Worm (Caenorhabditis elegans) whole organism, L1 larva: Measurements from ENCODE around the gene dph-1.

Experiments
- C34B4.2 ChIP-seq: sonication (generic microtip); optimal IDR thresholded peaks from 2 replicates; lab custom pipeline; 2017; ENCODE audit warnings: mild to moderate bottlenecking, missing genetic modification characterization, missing compliant biosample characterization
- egl-27 ChIP-seq, 2 experiments: fragments of 150-350 bp in 1 of 2; sonication (generic microtip); optimal IDR thresholded peaks; 3 replicates each; lab custom pipeline; 2017 to 2018; ENCODE audit warnings: missing biosample characterization in 2 of 2, missing genetic modification characterization in 2 of 2, missing genetic modification reagents in 2 of 2
- ets-5 ChIP-seq: fragments of 200-800 bp; sonication (Bioruptor generic); IDR thresholded peaks from 2 replicates; pipeline ENCODE4 v1.3.6; 2022; ENCODE audit warnings: missing genetic modification characterization, missing compliant biosample characterization
- lin-13 ChIP-seq: fragments of 150-350 bp; optimal IDR thresholded peaks from 2 replicates; lab custom pipeline; 2014; ENCODE audit warnings: missing biosample characterization, missing genetic modification reagents, missing genetic modification characterization
- mdl-1 ChIP-seq, 2 experiments: fragments of 150-350 bp; optimal IDR thresholded peaks; 2 replicates each; lab custom pipeline; 2014 to 2017; ENCODE audit warnings: missing biosample characterization in 2 of 2, missing genetic modification characterization in 2 of 2, inconsistent platforms in 1 of 2
- nhr-237 ChIP-seq: fragments of 150-350 bp; optimal IDR thresholded peaks from 2 replicates; lab custom pipeline; 2014; ENCODE audit warnings: missing biosample characterization, missing genetic modification characterization
- nhr-47 ChIP-seq: sonication (generic microtip); optimal IDR thresholded peaks from 2 replicates; lab custom pipeline; 2016; ENCODE audit warnings: mild to moderate bottlenecking, missing genetic modification characterization, moderate library complexity, missing compliant biosample characterization
- nhr-76 ChIP-seq: sonication (generic microtip); optimal IDR thresholded peaks from 2 replicates; lab custom pipeline; 2017; ENCODE audit warnings: missing biosample characterization, missing genetic modification characterization
- sptf-1 ChIP-seq: fragments of 150-350 bp; optimal IDR thresholded peaks from 2 replicates; lab custom pipeline; 2014; ENCODE audit warnings: missing biosample characterization, missing genetic modification characterization
- vab-15 ChIP-seq: sonication (generic microtip); optimal IDR thresholded peaks from 2 replicates; lab custom pipeline; 2017; ENCODE audit warnings: missing genotype, mild to moderate bottlenecking, missing genetic modification characterization, missing compliant biosample characterization

ce11 chrIII:3723726-3724125 lies 17.0 kb downstream of the dph-1 start:
- no peak for TF ChIP-seq ets-5 (GFP tag; lab: Robert Waterston, UW)
- TF ChIP-seq vab-15 (tag; lab: Kevin White, UChicago): no peak
- no peak for TF ChIP-seq nhr-47 (tag; lab: Kevin White, UChicago)
- no peak for TF ChIP-seq nhr-76 (tag; lab: Kevin White, UChicago)
- no peak for TF ChIP-seq egl-27 (tag; optimal IDR thresholded peaks at IDR 0.05; lab: Kevin White, UChicago)
- TF ChIP-seq mdl-1 (tag; optimal IDR thresholded peaks at IDR 0.05; lab: Kevin White, UChicago): no peak
- no peak for TF ChIP-seq lin-13
- no peak for TF ChIP-seq sptf-1 (tag; lab: Kevin White, UChicago)
- no peak for TF ChIP-seq nhr-237 (tag; lab: Kevin White, UChicago)
- TF ChIP-seq C34B4.2 (tag; lab: Kevin White, UChicago): no peak
